Fruit fly (Drosophila melanogaster) whole organism, embryonic: ENCODE measurements around the gene CG4278.

Experiments used
- Asciz ChIP-seq: fragments of 200-800 bp; sonication (Bioruptor generic); optimal IDR thresholded peaks from 2 replicates; lab custom pipeline; 2017; ENCODE audit warnings: missing biosample characterization, mild to moderate bottlenecking, missing genetic modification characterization, missing genetic modification reagents
- BEAF-32 ChIP-seq: fragments of 200-800 bp; sonication (Bioruptor generic); optimal IDR thresholded peaks from 3 replicates; lab custom pipeline; 2017; ENCODE audit warnings: missing biosample characterization, missing genetic modification characterization, mild to moderate bottlenecking, moderate library complexity, missing genetic modification reagents
- CG10209 ChIP-seq: fragments of 200-800 bp; sonication (Bioruptor generic); optimal IDR thresholded peaks from 3 replicates; lab custom pipeline; 2017; ENCODE audit warnings: missing biosample characterization, mild to moderate bottlenecking, missing genetic modification characterization, missing genetic modification reagents
- CG11247 ChIP-seq: fragments of 200-800 bp; sonication (Bioruptor generic); IDR thresholded peaks from 2 replicates; pipeline ENCODE4 v1.3.6; 2022; ENCODE audit warnings: missing biosample characterization, missing genetic modification characterization
- CG11398 ChIP-seq: fragments of 200-800 bp; sonication (Bioruptor generic); optimal IDR thresholded peaks from 2 replicates; lab custom pipeline; 2016; ENCODE audit warnings: missing biosample characterization, missing genetic modification characterization
- CG12391 ChIP-seq: fragments of 200-800 bp; sonication (Bioruptor generic); optimal IDR thresholded peaks from 3 replicates; lab custom pipeline; 2018; ENCODE audit warnings: missing biosample characterization, mild to moderate bottlenecking, missing genetic modification characterization, moderate library complexity
- CG15011 ChIP-seq: fragments of 200-800 bp; sonication (Bioruptor generic); optimal IDR thresholded peaks from 3 replicates; lab custom pipeline; 2018; ENCODE audit warnings: missing biosample characterization, mild to moderate bottlenecking, missing genetic modification characterization
- CG16815 ChIP-seq: fragments of 200-800 bp; sonication (Bioruptor generic); optimal IDR thresholded peaks from 3 replicates; lab custom pipeline; 2017; ENCODE audit warnings: missing biosample characterization, mild to moderate bottlenecking, missing genetic modification characterization
- CG17359 ChIP-seq: fragments of 200-800 bp; sonication (Bioruptor generic); optimal IDR thresholded peaks from 3 replicates; lab custom pipeline; 2018; ENCODE audit warnings: missing biosample characterization, mild to moderate bottlenecking, missing genetic modification characterization, moderate library complexity
- CG17568 ChIP-seq: fragments of 200-800 bp; sonication (Bioruptor generic); optimal IDR thresholded peaks from 2 replicates; lab custom pipeline; 2018; ENCODE audit warnings: missing biosample characterization, mild to moderate bottlenecking, missing genetic modification characterization, moderate library complexity
- CG1792 ChIP-seq: fragments of 200-800 bp; sonication (Bioruptor generic); optimal IDR thresholded peaks from 2 replicates; lab custom pipeline; 2016; ENCODE audit warnings: missing biosample characterization, missing genetic modification characterization
- CG18476 ChIP-seq: fragments of 200-800 bp; sonication (Bioruptor generic); optimal IDR thresholded peaks from 2 replicates; lab custom pipeline; 2016; ENCODE audit warnings: missing biosample characterization, mild to moderate bottlenecking, missing genetic modification characterization
- CG18599 ChIP-seq: fragments of 200-800 bp; sonication (Bioruptor generic); optimal IDR thresholded peaks from 3 replicates; lab custom pipeline; 2017; ENCODE audit warnings: missing biosample characterization, missing genetic modification characterization, mild to moderate bottlenecking, moderate library complexity, missing genetic modification reagents
- CG31224 ChIP-seq: fragments of 200-800 bp; sonication (Bioruptor generic); IDR thresholded peaks from 2 replicates; pipeline ENCODE4 v1.3.6; 2022; ENCODE audit warnings: missing biosample characterization, missing genetic modification characterization
- CG33557 ChIP-seq: fragments of 200-800 bp; sonication (Bioruptor generic); optimal IDR thresholded peaks from 2 replicates; lab custom pipeline; 2019; ENCODE audit warnings: missing biosample characterization, mild to moderate bottlenecking, missing genetic modification characterization, moderate library complexity
- CG7745 ChIP-seq: fragments of 200-800 bp; sonication (Bioruptor generic); optimal IDR thresholded peaks from 2 replicates; lab custom pipeline; 2018; ENCODE audit warnings: missing biosample characterization, mild to moderate bottlenecking, missing genetic modification characterization, moderate library complexity
- CG7786 ChIP-seq: fragments of 200-800 bp; sonication (Bioruptor generic); optimal IDR thresholded peaks from 2 replicates; lab custom pipeline; 2016; ENCODE audit warnings: missing biosample characterization, missing genetic modification characterization
- CG8290 ChIP-seq, 3 experiments: fragments of 200-800 bp; sonication (Bioruptor generic); optimal IDR thresholded peaks; 2 replicates each; lab custom pipeline; 2016 to 2019; ENCODE audit warnings: missing biosample characterization in 3 of 3, missing genetic modification characterization in 3 of 3, mild to moderate bottlenecking in 2 of 3, moderate library complexity in 1 of 3
- CG8944 ChIP-seq: fragments of 200-800 bp; sonication (Bioruptor generic); optimal IDR thresholded peaks from 3 replicates; lab custom pipeline; 2016; ENCODE audit warnings: missing biosample characterization, missing genetic modification characterization
- Dek ChIP-seq: fragments of 200-800 bp; sonication (Bioruptor generic); optimal IDR thresholded peaks from 3 replicates; lab custom pipeline; 2019; ENCODE audit warnings: missing biosample characterization, mild to moderate bottlenecking, missing genetic modification characterization, moderate library complexity
- Dip2 ChIP-seq: fragments of 200-800 bp; sonication (Bioruptor generic); IDR thresholded peaks from 2 replicates; pipeline ENCODE4 v1.3.6; 2022; ENCODE audit warnings: missing biosample characterization, missing genetic modification characterization
- Dll ChIP-seq: fragments of 200-800 bp; sonication (Bioruptor generic); IDR thresholded peaks from 4 replicates; pipeline ENCODE4 v1.3.6; 2022; ENCODE audit warnings: missing biosample characterization, missing genetic modification characterization; ENCODE audit not compliant: partially characterized antibody
- Doc3 ChIP-seq: fragments of 200-800 bp; sonication (Bioruptor generic); IDR thresholded peaks from 3 replicates; pipeline ENCODE4 v1.3.6; 2022; ENCODE audit warnings: missing biosample characterization, missing genetic modification characterization; ENCODE audit not compliant: partially characterized antibody
- Dref ChIP-seq: fragments of 200-800 bp; sonication (Bioruptor generic); IDR thresholded peaks from 2 replicates; pipeline ENCODE4 v1.3.6; 2022; ENCODE audit warnings: missing biosample characterization, missing genetic modification characterization
- Elba2 ChIP-seq: fragments of 200-800 bp; sonication (Bioruptor generic); optimal IDR thresholded peaks from 3 replicates; lab custom pipeline; 2016; ENCODE audit warnings: missing biosample characterization, missing genetic modification characterization
- H2.0 ChIP-seq: fragments of 200-800 bp; sonication (Bioruptor generic); IDR thresholded peaks from 2 replicates; pipeline ENCODE4 v1.3.6; 2022; ENCODE audit warnings: missing biosample characterization, missing genetic modification characterization
- Hr3 ChIP-seq: fragments of 200-800 bp; sonication (Bioruptor generic); optimal IDR thresholded peaks from 3 replicates; lab custom pipeline; 2016; ENCODE audit warnings: missing biosample characterization, missing genetic modification characterization
- Hsf ChIP-seq: fragments of 200-800 bp; sonication (Bioruptor generic); optimal IDR thresholded peaks from 3 replicates; lab custom pipeline; 2016; ENCODE audit warnings: missing biosample characterization, missing genetic modification characterization
- Myb ChIP-seq: fragments of 200-800 bp; sonication (Bioruptor generic); optimal IDR thresholded peaks from 2 replicates; lab custom pipeline; 2016; ENCODE audit warnings: missing biosample characterization, missing genetic modification characterization
- ap ChIP-seq: fragments of 200-800 bp; sonication (Bioruptor generic); IDR thresholded peaks from 2 replicates; pipeline ENCODE4 v1.3.6; 2022; ENCODE audit warnings: missing biosample characterization, missing genetic modification characterization
- az2 ChIP-seq: fragments of 200-800 bp; sonication (Bioruptor generic); optimal IDR thresholded peaks from 3 replicates; lab custom pipeline; 2016; ENCODE audit warnings: missing biosample characterization, missing genetic modification characterization
- bcd ChIP-seq: fragments of 200-800 bp; sonication (Bioruptor generic); optimal IDR thresholded peaks from 2 replicates; lab custom pipeline; 2017; ENCODE audit warnings: missing biosample characterization, mild to moderate bottlenecking, missing genetic modification characterization
- chif ChIP-seq, 2 experiments: fragments of 200-800 bp; sonication (Bioruptor generic); optimal IDR thresholded peaks; 3 replicates each; lab custom pipeline; 2016; ENCODE audit warnings: missing biosample characterization in 2 of 2, missing genetic modification characterization in 2 of 2
- dmrt99B ChIP-seq: fragments of 200-800 bp; sonication (Bioruptor generic); optimal IDR thresholded peaks from 2 replicates; lab custom pipeline; 2018; ENCODE audit warnings: missing biosample characterization, mild to moderate bottlenecking, missing genetic modification characterization, moderate library complexity
- dpn ChIP-seq, 2 experiments: fragments of 200-800 bp; sonication (Bioruptor generic); optimal IDR thresholded peaks; 3 replicates each; lab custom pipeline; 2016; ENCODE audit warnings: missing biosample characterization in 2 of 2, missing genetic modification characterization in 2 of 2
- ewg ChIP-seq: fragments of 200-800 bp; sonication (Bioruptor generic); optimal IDR thresholded peaks from 3 replicates; lab custom pipeline; 2017; ENCODE audit warnings: mild to moderate bottlenecking, missing biosample characterization, missing genetic modification reagents, missing genetic modification characterization
- gcm2 ChIP-seq: fragments of 200-800 bp; sonication (Bioruptor generic); optimal IDR thresholded peaks from 2 replicates; lab custom pipeline; 2016; ENCODE audit warnings: missing biosample characterization, missing genetic modification characterization
- gsb-n ChIP-seq: fragments of 200-800 bp; sonication (Bioruptor generic); optimal IDR thresholded peaks from 3 replicates; lab custom pipeline; 2018; ENCODE audit warnings: missing biosample characterization, mild to moderate bottlenecking, missing genetic modification characterization
- her ChIP-seq: fragments of 200-800 bp; sonication (Bioruptor generic); optimal IDR thresholded peaks from 2 replicates; lab custom pipeline; 2016; ENCODE audit warnings: missing biosample characterization, missing genetic modification characterization
- lab ChIP-seq: fragments of 200-800 bp; sonication (Bioruptor generic); optimal IDR thresholded peaks from 3 replicates; lab custom pipeline; 2017; ENCODE audit warnings: missing biosample characterization, missing genetic modification characterization, mild to moderate bottlenecking, moderate library complexity, missing genetic modification reagents
- nom ChIP-seq: fragments of 200-800 bp; sonication (Bioruptor generic); optimal IDR thresholded peaks from 2 replicates; lab custom pipeline; 2017; ENCODE audit warnings: missing biosample characterization, missing genetic modification characterization, mild to moderate bottlenecking, moderate library complexity, missing genetic modification reagents
- pros ChIP-seq: fragments of 200-800 bp; sonication (Bioruptor generic); optimal IDR thresholded peaks from 3 replicates; lab custom pipeline; 2019; ENCODE audit warnings: missing biosample characterization, mild to moderate bottlenecking, missing genetic modification characterization, moderate library complexity
- sc ChIP-seq, 3 experiments: fragments of >200 bp in 2 of 3; fragments of 200-800 bp in 1 of 3; sonication (Bioruptor generic) in 1 of 3; optimal IDR thresholded peaks; 2 replicates in 2 of 3; 3 replicates in 1 of 3; lab custom pipeline; 2017; ENCODE audit warnings: mild to moderate bottlenecking in 1 of 3, missing biosample characterization in 1 of 3, missing genetic modification characterization in 1 of 3, missing genetic modification reagents in 1 of 3
- sqz ChIP-seq: fragments of 200-800 bp; sonication (Bioruptor generic); optimal IDR thresholded peaks from 3 replicates; lab custom pipeline; 2018; ENCODE audit warnings: missing biosample characterization, mild to moderate bottlenecking, missing genetic modification characterization
- tll ChIP-seq, 2 experiments: fragments of 200-800 bp in 1 of 2; fragments of >200 bp in 1 of 2; sonication (Bioruptor generic) in 1 of 2; optimal IDR thresholded peaks; 2 replicates each; lab custom pipeline; 2017 to 2019; ENCODE audit warnings: missing biosample characterization in 2 of 2, missing genetic modification characterization in 2 of 2, mild to moderate bottlenecking in 1 of 2, moderate library complexity in 1 of 2
- toy ChIP-seq: fragments of 200-800 bp; sonication (Bioruptor generic); IDR thresholded peaks from 2 replicates; pipeline ENCODE4 v1.3.6; 2022; ENCODE audit warnings: missing biosample characterization, missing genetic modification characterization
- trh ChIP-seq: fragments of 200-800 bp; sonication (Bioruptor generic); optimal IDR thresholded peaks from 2 replicates; lab custom pipeline; 2016; ENCODE audit warnings: missing biosample characterization, missing genetic modification characterization

The CG4278 gene

DNA sequence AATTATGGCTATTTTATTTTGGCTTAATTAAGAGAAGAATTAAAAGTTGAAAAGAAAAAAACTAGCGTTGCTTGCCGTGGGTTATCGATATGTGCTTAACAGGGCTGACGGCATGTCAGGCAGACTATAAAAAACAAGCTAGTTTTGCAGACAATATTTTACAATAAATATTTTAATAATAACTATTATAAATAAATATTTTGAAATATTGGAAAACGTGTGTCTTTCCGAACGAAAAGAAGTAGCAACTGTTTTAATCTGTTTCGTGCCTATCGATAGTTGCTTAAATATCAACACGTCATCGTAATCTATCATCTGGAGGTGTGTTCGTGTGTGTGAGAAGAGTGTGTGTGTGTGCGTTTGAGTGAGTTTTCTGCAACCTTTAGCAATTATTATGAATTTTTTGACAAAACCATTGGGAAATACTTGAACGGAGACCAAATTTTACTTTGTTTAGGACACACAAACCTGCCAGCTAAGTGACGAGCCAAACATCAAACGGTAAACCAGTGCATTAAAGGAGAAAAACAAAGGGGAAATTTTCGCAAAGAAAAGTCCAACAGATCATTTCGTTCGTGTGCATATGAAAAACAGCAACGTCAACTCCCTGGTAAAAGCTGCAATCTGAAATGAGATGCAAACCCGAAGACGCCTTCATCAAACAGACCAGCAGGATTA, 19.7 kb upstream of the CG4278 start, which contains the start of the genes CG5861 and Syx5:
Gene CG5861, minus strand, starts transcription at position 273 of the 678 bp plus-strand sequence.
Gene Syx5, plus strand, starts transcription at position 321 of the 678 bp plus-strand sequence.
- TF ChIP-seq CG31224 (GFP tag; lab: Robert Waterston, UW), result peak; percentile 39; the same call in 1 of the 2 replicates
- TF ChIP-seq pros, result no peak
- TF ChIP-seq CG15011 (GFP tag; lab: Kevin White, UChicago), result no peak
- no peak for TF ChIP-seq CG18476 (GFP tag; lab: Kevin White, UChicago)
- TF ChIP-seq tll (GFP tag; optimal IDR thresholded peaks at IDR 0.05; lab: Kevin White, UChicago), result no peak
- TF ChIP-seq Dek (tag; lab: Kevin White, UChicago), result no peak
- TF ChIP-seq BEAF-32, result peak; percentile 86
- TF ChIP-seq sqz (GFP tag; lab: Kevin White, UChicago), result peak; percentile 88
- TF ChIP-seq Hr3 (GFP tag; lab: Kevin White, UChicago), result peak; percentile 65
- TF ChIP-seq Elba2, result no peak
- peak; percentile 21 for TF ChIP-seq CG8290 (GFP tag; optimal IDR thresholded peaks at IDR 0.05; lab: Kevin White, UChicago)
- TF ChIP-seq CG8290 (tag; optimal IDR thresholded peaks at IDR 0.05; lab: Kevin White, UChicago), result no peak
- no peak for TF ChIP-seq Myb
- peak; percentile 62 for TF ChIP-seq bcd (GFP tag; lab: Kevin White, UChicago)
- peak; percentile 82 for TF ChIP-seq CG12391 (tag; lab: Kevin White, UChicago)
- no peak for TF ChIP-seq CG8944 (GFP tag; lab: Kevin White, UChicago)
- peak in 1 of 2 experiments; percentile 72 for TF ChIP-seq dpn (GFP tag; optimal IDR thresholded peaks at IDR 0.05; lab: Kevin White, UChicago)
- no peak for TF ChIP-seq CG1792
- TF ChIP-seq CG17359 (tag; lab: Kevin White, UChicago), result peak; percentile 93
- no peak for TF ChIP-seq chif (GFP tag; optimal IDR thresholded peaks at IDR 0.05; lab: Kevin White, UChicago)
- peak; percentile 98 for TF ChIP-seq Dll
- TF ChIP-seq gsb-n (tag; lab: Kevin White, UChicago), result peak; percentile 17
- TF ChIP-seq az2 (GFP tag; lab: Kevin White, UChicago), result peak; percentile 53
- peak; percentile 80 for TF ChIP-seq CG7745 (tag; lab: Kevin White, UChicago)
- TF ChIP-seq Dip2 (GFP tag; lab: Robert Waterston, UW), result no peak
- peak; percentile 59 for TF ChIP-seq CG33557 (GFP tag; lab: Kevin White, UChicago)
- TF ChIP-seq sc (optimal IDR thresholded peaks at IDR 0.05; lab: Kevin White, UChicago), result no peak
- no peak for TF ChIP-seq sc (GFP tag; optimal IDR thresholded peaks at IDR 0.05; lab: Kevin White, UChicago)
- TF ChIP-seq Asciz (GFP tag; lab: Kevin White, UChicago), result peak; percentile 14
- TF ChIP-seq trh, result no peak
- no peak for TF ChIP-seq toy
- TF ChIP-seq nom (GFP tag; lab: Kevin White, UChicago), result peak; percentile 24
- TF ChIP-seq CG11247 (GFP tag; lab: Robert Waterston, UW), result peak; percentile 45; the same call in 1 of the 2 replicates
- TF ChIP-seq CG17568 (GFP tag; lab: Kevin White, UChicago), result peak; percentile 10
- TF ChIP-seq lab (GFP tag; lab: Kevin White, UChicago), result peak; percentile 81
- TF ChIP-seq CG11398, result no peak
- no peak for TF ChIP-seq H2.0 (GFP tag; lab: Robert Waterston, UW)
- peak; percentile 19 for TF ChIP-seq CG10209 (GFP tag; lab: Kevin White, UChicago)
- peak; percentile 97 for TF ChIP-seq Doc3 (GFP tag; lab: Robert Waterston, UW)
- TF ChIP-seq gcm2 (GFP tag; lab: Kevin White, UChicago), result no peak
- no peak for TF ChIP-seq ewg
- no peak for TF ChIP-seq CG16815 (GFP tag; lab: Kevin White, UChicago)
- TF ChIP-seq Hsf (GFP tag; lab: Kevin White, UChicago), result peak; percentile 30
- TF ChIP-seq ap (GFP tag; lab: Robert Waterston, UW), result no peak
- TF ChIP-seq her (GFP tag; lab: Kevin White, UChicago), result no peak
- no peak for TF ChIP-seq CG7786
- TF ChIP-seq dmrt99B (tag; lab: Kevin White, UChicago), result no peak
- no peak for TF ChIP-seq CG18599 (GFP tag; lab: Kevin White, UChicago)
- peak; percentile 75 for TF ChIP-seq Dref (GFP tag; lab: Robert Waterston, UW)
